Fruit fly (Drosophila melanogaster) whole organism: ENCODE measurements around the gene Tfb5.
A peak's percentile ranks its signal among the peaks of the same experiment; 100 is the strongest.

Experiments
- CG8478 ChIP-seq: fragments of >200 bp; optimal IDR thresholded peaks from 2 replicates; lab custom pipeline; 2018; ENCODE audit warnings: inconsistent platforms
- Dll ChIP-seq: fragments of >200 bp; optimal IDR thresholded peaks from 2 replicates; lab custom pipeline; 2017
- EcR ChIP-seq, 2 experiments: fragments of >200 bp; optimal IDR thresholded peaks; 2 replicates each; lab custom pipeline; 2017; ENCODE audit warnings: missing biosample characterization in 2 of 2, missing genetic modification characterization in 2 of 2, missing genetic modification reagents in 2 of 2
- pan ChIP-seq: fragments of >200 bp; optimal IDR thresholded peaks from 2 replicates; lab custom pipeline; 2017
- psq ChIP-seq: fragments of >200 bp; optimal IDR thresholded peaks from 2 replicates; lab custom pipeline; 2017
- usp ChIP-seq: fragments of >200 bp; optimal IDR thresholded peaks from 2 replicates; lab custom pipeline; 2017; ENCODE audit warnings: missing biosample characterization, missing genetic modification characterization, mixed read lengths

Gene Tfb5

dm6 chr2L:5003670-5004453 lies 6.8 kb downstream of the Tfb5 start:
- TF ChIP-seq EcR (GFP tag; optimal IDR thresholded peaks at IDR 0.05; lab: Kevin White, UChicago), result no peak
- TF ChIP-seq usp (GFP tag; lab: Kevin White, UChicago), result no peak
- no peak for TF ChIP-seq Dll (lab: Kevin White, UChicago)
- no peak for TF ChIP-seq psq (lab: Kevin White, UChicago)
- no peak for TF ChIP-seq CG8478 (lab: Kevin White, UChicago)
- TF ChIP-seq pan (lab: Kevin White, UChicago), result no peak

dm6 chr2L:5002711-5003402 lies 7.8 kb downstream of the Tfb5 start:
- TF ChIP-seq CG8478 (lab: Kevin White, UChicago), result no peak
- TF ChIP-seq Dll (lab: Kevin White, UChicago), result no peak
- peak in 1 of 2 experiments; percentile 32 for TF ChIP-seq EcR (GFP tag; optimal IDR thresholded peaks at IDR 0.05; lab: Kevin White, UChicago)
- TF ChIP-seq psq (lab: Kevin White, UChicago), result no peak
- TF ChIP-seq usp (GFP tag; lab: Kevin White, UChicago), result no peak

DNA sequence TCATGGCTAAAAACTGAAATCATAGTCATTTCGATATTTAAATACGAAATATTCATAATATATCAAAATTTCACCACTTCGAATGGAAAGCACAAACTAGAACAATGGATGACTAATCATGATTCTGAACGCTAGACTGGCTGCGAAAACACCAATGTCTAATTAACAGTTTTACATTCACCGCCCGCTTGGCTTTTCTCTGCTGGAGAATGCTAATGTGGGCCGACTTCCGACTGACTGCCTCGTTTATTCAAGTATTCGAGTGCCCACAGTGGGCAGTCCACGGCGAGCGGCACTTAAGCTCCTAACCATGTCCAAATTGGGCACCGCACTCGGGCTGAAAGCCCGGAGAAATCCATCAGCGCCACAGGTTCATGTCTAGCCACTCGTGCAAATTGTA lies 8.6 kb downstream of the Tfb5 start:
- TF ChIP-seq usp (GFP tag; lab: Kevin White, UChicago), result no peak

DNA sequence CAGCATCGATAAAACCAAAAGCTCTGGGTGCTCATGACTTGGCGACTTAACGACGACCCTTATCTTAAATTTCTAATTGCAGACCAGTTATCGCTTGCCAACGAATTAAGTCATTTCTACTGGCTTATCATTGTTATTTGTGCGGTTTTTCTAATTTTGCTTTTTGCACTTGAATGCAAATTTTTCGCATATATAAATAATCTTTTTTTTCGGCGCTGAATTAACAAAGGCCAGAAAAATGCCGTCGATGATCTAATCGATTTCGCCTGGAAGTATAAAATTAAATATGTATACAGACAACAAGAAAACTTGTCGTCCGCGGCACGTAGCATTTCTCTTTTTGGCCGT lies 9.1 kb downstream of the Tfb5 start:
- TF ChIP-seq Dll (lab: Kevin White, UChicago) (no peak), usp (GFP tag; lab: Kevin White, UChicago) (no peak), EcR (GFP tag; optimal IDR thresholded peaks at IDR 0.05; lab: Kevin White, UChicago) (no peak), psq (lab: Kevin White, UChicago) (no peak), CG8478 (lab: Kevin White, UChicago) (no peak), pan (lab: Kevin White, UChicago) (no peak)

dm6 chr2L:5000919-5001581 lies 9.6 kb downstream of the Tfb5 start:
- TF ChIP-seq usp (GFP tag; lab: Kevin White, UChicago) (no peak), psq (lab: Kevin White, UChicago) (no peak), Dll (lab: Kevin White, UChicago) (no peak), CG8478 (lab: Kevin White, UChicago) (peak; percentile 1), pan (lab: Kevin White, UChicago) (no peak), EcR (GFP tag; optimal IDR thresholded peaks at IDR 0.05; lab: Kevin White, UChicago) (no peak)

DNA sequence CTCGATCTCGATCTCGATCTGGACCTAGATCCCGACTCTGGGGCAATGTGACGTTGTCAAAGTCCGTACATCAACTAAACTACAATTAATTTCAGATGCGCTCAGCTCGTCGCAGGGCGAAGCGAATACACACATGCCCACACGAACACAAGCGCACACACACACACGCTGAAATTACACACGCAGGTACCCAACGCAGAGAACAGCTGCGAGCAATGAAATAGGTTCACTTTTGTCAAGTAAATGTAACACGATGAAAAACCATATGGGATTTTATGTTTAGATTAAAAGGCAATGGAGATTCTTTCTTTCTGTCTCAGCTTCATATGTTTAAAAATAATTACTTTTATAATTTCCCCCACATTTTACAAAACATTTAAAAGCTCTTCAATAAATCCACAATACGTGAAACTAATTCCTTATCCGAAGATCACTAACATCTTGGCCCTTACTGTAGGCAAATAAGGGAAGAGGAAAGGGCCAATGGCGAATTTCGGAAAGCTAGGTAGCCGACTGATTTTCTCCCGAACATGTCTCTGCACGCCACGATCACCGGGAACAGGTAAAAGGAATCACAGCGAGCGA lies 10.3 kb downstream of the Tfb5 start:
- TF ChIP-seq psq (lab: Kevin White, UChicago), result no peak
- TF ChIP-seq EcR (GFP tag; optimal IDR thresholded peaks at IDR 0.05; lab: Kevin White, UChicago), result no peak
- TF ChIP-seq usp (GFP tag; lab: Kevin White, UChicago), result no peak
- TF ChIP-seq pan (lab: Kevin White, UChicago), result no peak
- no peak for TF ChIP-seq CG8478 (lab: Kevin White, UChicago)
- TF ChIP-seq Dll (lab: Kevin White, UChicago), result no peak

DNA sequence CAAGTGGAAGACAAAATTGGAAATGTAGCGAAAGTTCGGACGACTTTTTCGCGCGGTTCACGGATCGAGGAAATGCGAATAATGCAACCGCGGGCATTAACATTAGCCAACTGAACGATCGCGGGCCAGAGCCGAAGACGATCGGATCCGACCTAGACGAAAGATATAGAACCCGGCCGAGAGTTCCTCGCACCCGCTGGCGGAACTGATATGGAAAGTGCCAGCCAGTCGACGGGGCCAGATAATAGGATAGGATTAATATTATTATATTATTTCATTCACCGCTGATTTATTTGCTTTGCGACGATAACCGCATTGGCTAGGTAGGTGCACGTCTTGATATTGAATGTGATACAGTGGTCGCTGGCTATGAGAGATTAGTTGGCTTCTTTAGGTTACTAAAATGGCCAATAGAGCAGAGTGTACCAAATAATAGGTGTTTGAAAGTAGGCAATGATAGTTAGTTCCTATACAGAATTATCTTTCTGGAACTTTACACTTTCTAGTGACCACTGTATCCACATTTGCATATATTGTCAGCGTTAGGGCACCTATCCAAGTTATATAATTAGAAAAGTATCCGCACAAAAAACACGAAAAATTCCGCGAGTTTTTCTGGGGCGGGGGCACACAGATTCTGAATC lies 11.1 kb downstream of the Tfb5 start:
- TF ChIP-seq usp (GFP tag; lab: Kevin White, UChicago), result no peak
- TF ChIP-seq EcR (GFP tag; optimal IDR thresholded peaks at IDR 0.05; lab: Kevin White, UChicago), result peak in 1 of 2 experiments; percentile 27
- TF ChIP-seq CG8478 (lab: Kevin White, UChicago), result no peak
- TF ChIP-seq psq (lab: Kevin White, UChicago), result no peak
- TF ChIP-seq Dll (lab: Kevin White, UChicago), result no peak
- TF ChIP-seq pan (lab: Kevin White, UChicago), result no peak

DNA sequence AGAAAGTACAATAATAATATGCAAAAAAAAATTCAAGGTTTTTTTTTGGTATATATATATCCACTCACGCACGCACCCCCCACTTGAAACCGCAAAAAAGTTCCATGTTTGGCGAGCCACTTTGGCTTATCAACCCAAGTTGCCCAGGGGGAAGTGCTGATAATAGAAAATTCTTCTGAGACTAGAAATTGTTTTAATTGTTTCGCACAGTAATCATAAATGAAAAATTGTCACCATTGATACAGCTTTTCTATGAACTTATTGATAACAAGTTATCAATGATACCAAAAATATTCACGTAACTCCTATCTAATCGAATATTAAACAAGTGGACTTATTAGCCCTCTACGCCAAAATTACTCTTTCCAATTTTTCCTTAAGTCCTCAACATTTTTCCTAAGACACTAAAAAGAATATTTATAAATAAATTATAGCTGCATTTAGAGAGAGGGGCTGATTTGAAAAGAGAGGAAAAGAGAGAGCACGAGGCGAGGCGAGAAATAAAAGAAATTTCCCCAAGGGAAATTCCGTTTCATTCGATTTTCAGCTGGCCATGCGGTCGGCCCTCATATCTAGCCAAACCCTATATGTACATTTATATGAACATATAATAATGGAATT lies 12.0 kb downstream of the Tfb5 start:
- TF ChIP-seq Dll (lab: Kevin White, UChicago), result no peak
- no peak for TF ChIP-seq CG8478 (lab: Kevin White, UChicago)
- TF ChIP-seq psq (lab: Kevin White, UChicago), result no peak
- no peak for TF ChIP-seq EcR (GFP tag; optimal IDR thresholded peaks at IDR 0.05; lab: Kevin White, UChicago)
- no peak for TF ChIP-seq usp (GFP tag; lab: Kevin White, UChicago)
- TF ChIP-seq pan (lab: Kevin White, UChicago), result no peak

DNA sequence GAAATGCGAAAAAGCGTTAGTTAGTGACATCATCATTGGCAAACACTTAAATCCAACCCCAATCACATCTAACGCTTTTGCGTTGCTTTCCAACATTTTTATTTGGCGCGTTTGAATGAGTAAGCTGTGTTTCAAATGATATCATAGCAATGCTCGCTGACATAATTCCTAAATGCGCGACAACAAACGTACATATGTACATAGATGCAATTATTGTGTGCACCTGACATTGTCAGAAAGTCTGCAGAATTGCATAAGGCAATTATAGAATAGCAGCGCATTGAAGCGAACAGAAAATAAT lies 12.4 kb downstream of the Tfb5 start:
- no peak for TF ChIP-seq usp (GFP tag; lab: Kevin White, UChicago)
- no peak for TF ChIP-seq CG8478 (lab: Kevin White, UChicago)
- no peak for TF ChIP-seq EcR (GFP tag; optimal IDR thresholded peaks at IDR 0.05; lab: Kevin White, UChicago)
- TF ChIP-seq pan (lab: Kevin White, UChicago), result no peak

- no peak for TF ChIP-seq usp (GFP tag; lab: Kevin White, UChicago)
- TF ChIP-seq Dll (lab: Kevin White, UChicago), result no peak
- TF ChIP-seq CG8478 (lab: Kevin White, UChicago), result peak; percentile 64
- peak in 1 of 2 experiments; percentile 67 for TF ChIP-seq EcR (GFP tag; optimal IDR thresholded peaks at IDR 0.05; lab: Kevin White, UChicago)
- TF ChIP-seq pan (lab: Kevin White, UChicago), result no peak
- TF ChIP-seq psq (lab: Kevin White, UChicago), result no peak
These were observed 13.0 kb downstream of the Tfb5 start for dm6 chr2L:4997401-4998259.
